Worm (Caenorhabditis elegans) whole organism, L2 larva: ENCODE results near the gene F45E12.5.

Experiments
- ZK546.5 ChIP-seq: sonication (generic microtip); optimal IDR thresholded peaks from 2 replicates; lab custom pipeline; 2017; ENCODE audit warnings: missing biosample characterization, missing genetic modification characterization
- ama-1 ChIP-seq: fragments of 150-350 bp; optimal IDR thresholded peaks from 2 replicates; lab custom pipeline; 2018; ENCODE audit warnings: inconsistent platforms
- blmp-1 ChIP-seq: sonication (generic microtip); optimal IDR thresholded peaks from 2 replicates; lab custom pipeline; 2017; ENCODE audit warnings: missing genetic modification characterization, mild to moderate bottlenecking, missing compliant biosample characterization, antibody characterized with exemption, moderate library complexity; ENCODE audit not compliant: insufficient read depth
- ceh-82 ChIP-seq: fragments of 150-350 bp; optimal IDR thresholded peaks from 2 replicates; lab custom pipeline; 2014; ENCODE audit warnings: missing biosample characterization, missing genetic modification characterization
- elt-3 ChIP-seq: sonication (generic microtip); optimal IDR thresholded peaks from 2 replicates; lab custom pipeline; 2017; ENCODE audit warnings: missing biosample characterization, missing genetic modification characterization
- lsy-2 ChIP-seq, 2 experiments: fragments of 150-350 bp in 1 of 2; sonication (generic microtip) in 1 of 2; optimal IDR thresholded peaks; 2 replicates each; lab custom pipeline; 2014 to 2017; ENCODE audit warnings: missing biosample characterization in 2 of 2, missing genetic modification characterization in 2 of 2
- mdl-1 ChIP-seq, 2 experiments: fragments of 150-350 bp in 1 of 2; sonication (generic microtip) in 1 of 2; optimal IDR thresholded peaks; 2 replicates each; lab custom pipeline; 2017; ENCODE audit warnings: missing biosample characterization in 2 of 2, missing genetic modification characterization in 2 of 2
- nhr-11 ChIP-seq: fragments of 150-350 bp; optimal IDR thresholded peaks from 2 replicates; lab custom pipeline; 2014; ENCODE audit warnings: missing biosample characterization, missing genetic modification characterization
- nhr-237 ChIP-seq: fragments of 150-350 bp; optimal IDR thresholded peaks from 2 replicates; lab custom pipeline; 2014; ENCODE audit warnings: missing biosample characterization, missing genetic modification characterization
- nhr-25 ChIP-seq: fragments of 150-350 bp; sonication (generic microtip); optimal IDR thresholded peaks from 3 replicates; lab custom pipeline; 2014; ENCODE audit warnings: missing biosample characterization, missing genetic modification characterization
- snpc-4 ChIP-seq: fragments of 150-350 bp; optimal IDR thresholded peaks from 2 replicates; lab custom pipeline; 2014; ENCODE audit warnings: missing biosample characterization, missing genetic modification characterization
- unc-39 ChIP-seq: fragments of 150-350 bp; optimal IDR thresholded peaks from 2 replicates; lab custom pipeline; 2014; ENCODE audit warnings: missing biosample characterization, missing genetic modification characterization
- ztf-11 ChIP-seq: sonication (generic microtip); optimal IDR thresholded peaks from 2 replicates; lab custom pipeline; 2017; ENCODE audit warnings: missing biosample characterization, missing genetic modification characterization

ce11 chrII:7310023-7310422, at the start of gene F45E12.5, which contains the start of gene cnep-1:
- TF ChIP-seq ama-1 (no peak), nhr-237 (tag; lab: Kevin White, UChicago) (no peak), mdl-1 (tag; optimal IDR thresholded peaks at IDR 0.05; lab: Kevin White, UChicago) (no peak), snpc-4 (tag; lab: Kevin White, UChicago) (no peak), unc-39 (tag; lab: Kevin White, UChicago) (no peak), nhr-11 (no peak), elt-3 (tag; lab: Kevin White, UChicago) (no peak), nhr-25 (no peak), ztf-11 (tag; lab: Kevin White, UChicago) (no peak), ZK546.5 (tag; lab: Kevin White, UChicago) (no peak), ceh-82 (no peak), lsy-2 (tag; optimal IDR thresholded peaks at IDR 0.05; lab: Kevin White, UChicago) (peak in 1 of 2 experiments; percentile 37), blmp-1 (no peak)
